Fruit fly (Drosophila melanogaster) whole organism, embryonic: ENCODE data around the gene CG10348.

ENCODE experiments used
- B-H1 ChIP-seq: fragments of 200-800 bp; sonication (Bioruptor generic); IDR thresholded peaks from 3 replicates; pipeline ENCODE4 v1.3.6; 2022; ENCODE audit warnings: missing biosample characterization, missing genetic modification characterization
- BEAF-32 ChIP-seq: fragments of 200-800 bp; sonication (Bioruptor generic); optimal IDR thresholded peaks from 3 replicates; lab custom pipeline; 2017; ENCODE audit warnings: missing biosample characterization, missing genetic modification characterization, mild to moderate bottlenecking, moderate library complexity, missing genetic modification reagents
- CG10274 ChIP-seq: fragments of 200-800 bp; sonication (Bioruptor generic); optimal IDR thresholded peaks from 3 replicates; lab custom pipeline; 2017; ENCODE audit warnings: missing biosample characterization, mild to moderate bottlenecking, missing genetic modification characterization
- CG10565 ChIP-seq: fragments of 200-800 bp; sonication (Bioruptor generic); optimal IDR thresholded peaks from 3 replicates; lab custom pipeline; 2016; ENCODE audit warnings: missing biosample characterization, mild to moderate bottlenecking, missing genetic modification characterization
- CG11398 ChIP-seq: fragments of 200-800 bp; sonication (Bioruptor generic); optimal IDR thresholded peaks from 2 replicates; lab custom pipeline; 2016; ENCODE audit warnings: missing biosample characterization, missing genetic modification characterization
- CG11723 ChIP-seq: fragments of 200-800 bp; sonication (Bioruptor generic); optimal IDR thresholded peaks from 2 replicates; lab custom pipeline; 2017; ENCODE audit warnings: missing biosample characterization, mild to moderate bottlenecking, missing genetic modification characterization
- CG12659 ChIP-seq: fragments of 200-800 bp; sonication (Bioruptor generic); optimal IDR thresholded peaks from 3 replicates; lab custom pipeline; 2017; ENCODE audit warnings: mild to moderate bottlenecking, missing biosample characterization, missing genetic modification reagents, missing genetic modification characterization
- CG13424 ChIP-seq: fragments of 200-800 bp; sonication (Bioruptor generic); optimal IDR thresholded peaks from 2 replicates; lab custom pipeline; 2019; ENCODE audit warnings: missing biosample characterization, mild to moderate bottlenecking, missing genetic modification characterization, moderate library complexity
- CG15011 ChIP-seq: fragments of 200-800 bp; sonication (Bioruptor generic); optimal IDR thresholded peaks from 3 replicates; lab custom pipeline; 2018; ENCODE audit warnings: missing biosample characterization, mild to moderate bottlenecking, missing genetic modification characterization
- CG15479 ChIP-seq: fragments of 200-800 bp; sonication (Bioruptor generic); optimal IDR thresholded peaks from 3 replicates; lab custom pipeline; 2019; ENCODE audit warnings: missing biosample characterization, mild to moderate bottlenecking, missing genetic modification characterization, moderate library complexity
- CG15601 ChIP-seq: fragments of 200-800 bp; sonication (Bioruptor generic); optimal IDR thresholded peaks from 3 replicates; lab custom pipeline; 2019; ENCODE audit warnings: missing biosample characterization, mild to moderate bottlenecking, missing genetic modification characterization, moderate library complexity
- CG17612 ChIP-seq: fragments of 200-800 bp; sonication (Bioruptor generic); IDR thresholded peaks from 2 replicates; pipeline ENCODE4 v1.3.6; 2022; ENCODE audit warnings: missing biosample characterization, missing genetic modification characterization
- CG18476 ChIP-seq: fragments of 200-800 bp; sonication (Bioruptor generic); optimal IDR thresholded peaks from 2 replicates; lab custom pipeline; 2016; ENCODE audit warnings: missing biosample characterization, mild to moderate bottlenecking, missing genetic modification characterization
- CG18619 ChIP-seq: fragments of 200-800 bp; sonication (Bioruptor generic); optimal IDR thresholded peaks from 3 replicates; lab custom pipeline; 2017; ENCODE audit warnings: missing biosample characterization, mild to moderate bottlenecking, missing genetic modification characterization
- CG4707 ChIP-seq: fragments of 200-800 bp; sonication (Bioruptor generic); optimal IDR thresholded peaks from 2 replicates; lab custom pipeline; 2018; ENCODE audit warnings: missing biosample characterization, mild to moderate bottlenecking, missing genetic modification characterization, moderate library complexity
- CG6813 ChIP-seq: fragments of 200-800 bp; sonication (Bioruptor generic); optimal IDR thresholded peaks from 2 replicates; lab custom pipeline; 2017; ENCODE audit warnings: missing biosample characterization, missing genetic modification characterization, mild to moderate bottlenecking, moderate library complexity, missing genetic modification reagents
- CG7556 ChIP-seq: fragments of 200-800 bp; sonication (Bioruptor generic); optimal IDR thresholded peaks from 2 replicates; lab custom pipeline; 2017; ENCODE audit warnings: missing biosample characterization, mild to moderate bottlenecking, missing genetic modification characterization
- CG9215 ChIP-seq: fragments of 200-800 bp; sonication (Bioruptor generic); IDR thresholded peaks from 2 replicates; pipeline ENCODE4 v1.3.6; 2022; ENCODE audit warnings: missing biosample characterization, missing genetic modification characterization
- CG9727 ChIP-seq: fragments of 200-800 bp; sonication (Bioruptor generic); optimal IDR thresholded peaks from 3 replicates; lab custom pipeline; 2017; ENCODE audit warnings: missing biosample characterization, mild to moderate bottlenecking, missing genetic modification characterization
- Camta ChIP-seq: fragments of 200-800 bp; sonication (Bioruptor generic); optimal IDR thresholded peaks from 2 replicates; lab custom pipeline; 2016; ENCODE audit warnings: missing biosample characterization, missing genetic modification characterization
- Chrac-16 ChIP-seq: fragments of 200-800 bp; sonication (Bioruptor generic); optimal IDR thresholded peaks from 3 replicates; lab custom pipeline; 2016; ENCODE audit warnings: missing biosample characterization, missing genetic modification characterization
- Deaf1 ChIP-seq: fragments of 200-800 bp; optimal IDR thresholded peaks from 3 replicates; lab custom pipeline; 2019; ENCODE audit warnings: missing biosample characterization, mild to moderate bottlenecking, missing genetic modification characterization, moderate library complexity
- Dip3 ChIP-seq: fragments of 200-800 bp; sonication (Bioruptor generic); optimal IDR thresholded peaks from 3 replicates; lab custom pipeline; 2016; ENCODE audit warnings: missing biosample characterization, missing genetic modification characterization
- Hr3 ChIP-seq: fragments of 200-800 bp; sonication (Bioruptor generic); optimal IDR thresholded peaks from 3 replicates; lab custom pipeline; 2016; ENCODE audit warnings: missing biosample characterization, missing genetic modification characterization
- Hr51 ChIP-seq, 2 experiments: fragments of 200-800 bp; sonication (Bioruptor generic); optimal IDR thresholded peaks; 2 replicates in 1 of 2; 3 replicates in 1 of 2; lab custom pipeline; 2016 to 2018; ENCODE audit warnings: missing biosample characterization in 2 of 2, missing genetic modification characterization in 2 of 2, mild to moderate bottlenecking in 1 of 2, moderate library complexity in 1 of 2
- Hsf ChIP-seq: fragments of 200-800 bp; sonication (Bioruptor generic); optimal IDR thresholded peaks from 3 replicates; lab custom pipeline; 2016; ENCODE audit warnings: missing biosample characterization, missing genetic modification characterization
- Meics ChIP-seq: fragments of 200-800 bp; sonication (Bioruptor generic); optimal IDR thresholded peaks from 2 replicates; lab custom pipeline; 2017; ENCODE audit warnings: missing biosample characterization, mild to moderate bottlenecking, missing genetic modification characterization
- NfI ChIP-seq: fragments of 200-800 bp; sonication (Bioruptor generic); optimal IDR thresholded peaks from 3 replicates; lab custom pipeline; 2018; ENCODE audit warnings: missing biosample characterization, mild to moderate bottlenecking, missing genetic modification characterization, moderate library complexity
- Poxn ChIP-seq: fragments of 200-800 bp; sonication (Bioruptor generic); IDR thresholded peaks from 2 replicates; pipeline ENCODE4 v1.3.6; 2022; ENCODE audit warnings: missing biosample characterization, missing genetic modification characterization
- Sox102F ChIP-seq: fragments of 200-800 bp; sonication (Bioruptor generic); optimal IDR thresholded peaks from 2 replicates; lab custom pipeline; 2018; ENCODE audit warnings: missing biosample characterization, mild to moderate bottlenecking, missing genetic modification characterization, moderate library complexity
- abd-A ChIP-seq: fragments of 200-800 bp; sonication (Bioruptor generic); optimal IDR thresholded peaks from 3 replicates; lab custom pipeline; 2019; ENCODE audit warnings: missing biosample characterization, mild to moderate bottlenecking, missing genetic modification characterization, moderate library complexity
- amos ChIP-seq: fragments of 200-800 bp; sonication (Bioruptor generic); IDR thresholded peaks from 2 replicates; pipeline ENCODE4 v1.3.6; 2022; ENCODE audit warnings: missing biosample characterization, missing genetic modification characterization; ENCODE audit not compliant: partially characterized antibody
- ap ChIP-seq: fragments of 200-800 bp; sonication (Bioruptor generic); IDR thresholded peaks from 2 replicates; pipeline ENCODE4 v1.3.6; 2022; ENCODE audit warnings: missing biosample characterization, missing genetic modification characterization
- ase ChIP-seq: fragments of 200-800 bp; sonication (Bioruptor generic); IDR thresholded peaks from 3 replicates; pipeline ENCODE4 v1.3.6; 2022; ENCODE audit warnings: missing biosample characterization, missing genetic modification characterization
- ato ChIP-seq: fragments of 200-800 bp; sonication (Bioruptor generic); IDR thresholded peaks from 2 replicates; pipeline ENCODE4 v1.3.6; 2022; ENCODE audit warnings: missing biosample characterization, missing genetic modification characterization; ENCODE audit not compliant: partially characterized antibody
- exex ChIP-seq: fragments of 200-800 bp; sonication (Bioruptor generic); optimal IDR thresholded peaks from 4 replicates; lab custom pipeline; 2018; ENCODE audit warnings: missing biosample characterization, mild to moderate bottlenecking, missing genetic modification characterization, moderate library complexity
- gce ChIP-seq: fragments of 200-800 bp; sonication (Bioruptor generic); IDR thresholded peaks from 3 replicates; pipeline ENCODE4 v1.3.6; 2022; ENCODE audit warnings: missing biosample characterization, missing genetic modification characterization
- onecut ChIP-seq: fragments of 200-800 bp; sonication (Bioruptor generic); IDR thresholded peaks from 2 replicates; pipeline ENCODE4 v1.3.6; 2022; ENCODE audit warnings: missing biosample characterization, missing genetic modification characterization
- phol ChIP-seq: fragments of 200-800 bp; sonication (Bioruptor generic); optimal IDR thresholded peaks from 3 replicates; lab custom pipeline; 2018; ENCODE audit warnings: missing biosample characterization, mild to moderate bottlenecking, missing genetic modification characterization, moderate library complexity
- repo ChIP-seq: fragments of 200-800 bp; sonication (Bioruptor generic); optimal IDR thresholded peaks from 2 replicates; lab custom pipeline; 2016; ENCODE audit warnings: missing biosample characterization, missing genetic modification characterization
- stwl ChIP-seq: fragments of 200-800 bp; sonication (Bioruptor generic); optimal IDR thresholded peaks from 3 replicates; lab custom pipeline; 2018; ENCODE audit warnings: missing biosample characterization, mild to moderate bottlenecking, missing genetic modification characterization, moderate library complexity
- unpg ChIP-seq: fragments of 200-800 bp; sonication (Bioruptor generic); optimal IDR thresholded peaks from 3 replicates; lab custom pipeline; 2018; ENCODE audit warnings: missing biosample characterization, mild to moderate bottlenecking, missing genetic modification characterization, moderate library complexity
- zfh2 ChIP-seq: fragments of 200-800 bp; sonication (Bioruptor generic); optimal IDR thresholded peaks from 2 replicates; lab custom pipeline; 2016; ENCODE audit warnings: missing biosample characterization, missing genetic modification characterization

Gene CG10348

dm6 chr2L:18732760-18733530 is 621 bp upstream of the CG10348 start (continued):
- no peak for TF ChIP-seq unpg (GFP tag; lab: Kevin White, UChicago)
- TF ChIP-seq CG17612: no peak
- peak; percentile 98 for TF ChIP-seq Deaf1 (tag; lab: Kevin White, UChicago)
- TF ChIP-seq CG11398 (GFP tag; lab: Kevin White, UChicago): no peak
- TF ChIP-seq CG13424: no peak
- TF ChIP-seq Camta: no peak
- TF ChIP-seq BEAF-32 (GFP tag; lab: Kevin White, UChicago): no peak
- TF ChIP-seq CG7556: no peak
- no peak for TF ChIP-seq stwl (tag; lab: Kevin White, UChicago)
- no peak for TF ChIP-seq CG10565
- no peak for TF ChIP-seq Hsf
- TF ChIP-seq CG18619 (GFP tag; lab: Kevin White, UChicago): no peak
- TF ChIP-seq repo (GFP tag; lab: Kevin White, UChicago): no peak
- TF ChIP-seq ap (GFP tag; lab: Robert Waterston, UW): no peak
- no peak for TF ChIP-seq ase (GFP tag; lab: Robert Waterston, UW)
- TF ChIP-seq CG18476 (GFP tag; lab: Kevin White, UChicago): no peak
- no peak for TF ChIP-seq Dip3 (GFP tag; lab: Kevin White, UChicago)
- no peak for TF ChIP-seq CG6813 (GFP tag; lab: Kevin White, UChicago)
- TF ChIP-seq Hr3: no peak
- TF ChIP-seq CG15011: no peak
- no peak for TF ChIP-seq CG4707 (GFP tag; lab: Kevin White, UChicago)
- no peak for TF ChIP-seq Poxn (GFP tag; lab: Robert Waterston, UW)
- no peak for TF ChIP-seq CG15601 (tag; lab: Kevin White, UChicago)
- no peak for TF ChIP-seq zfh2 (GFP tag; lab: Kevin White, UChicago)
- no peak for TF ChIP-seq CG9727
- no peak for TF ChIP-seq CG12659
- TF ChIP-seq exex (tag; lab: Kevin White, UChicago): no peak
- TF ChIP-seq abd-A: no peak
- no peak for TF ChIP-seq Meics (GFP tag; lab: Kevin White, UChicago)
- no peak for TF ChIP-seq amos (GFP tag; lab: Robert Waterston, UW)
- no peak for TF ChIP-seq CG11723 (GFP tag; lab: Kevin White, UChicago)
- TF ChIP-seq B-H1: no peak
- no peak for TF ChIP-seq Chrac-16 (GFP tag; lab: Kevin White, UChicago)
- TF ChIP-seq Hr51 (GFP tag; optimal IDR thresholded peaks at IDR 0.05; lab: Kevin White, UChicago): no peak
- TF ChIP-seq NfI (GFP tag; lab: Kevin White, UChicago): no peak
- TF ChIP-seq onecut (GFP tag; lab: Robert Waterston, UW): no peak
- TF ChIP-seq CG10274 (GFP tag; lab: Kevin White, UChicago): no peak
- 0 out of 2 replicates have a peak, but pooled peaks have one; percentile 26 for TF ChIP-seq ato
- no peak for TF ChIP-seq CG15479 (GFP tag; lab: Kevin White, UChicago)
- no peak for TF ChIP-seq gce
- TF ChIP-seq Sox102F (GFP tag; lab: Kevin White, UChicago): no peak
- no peak for TF ChIP-seq CG9215
- no peak for TF ChIP-seq phol
